Worm (Caenorhabditis elegans) whole organism, midembryonic: ENCODE data around the gene Y105C5B.17.

ENCODE experiments used
- T22C8.4 ChIP-seq: fragments of 200-800 bp; sonication (Bioruptor generic); IDR thresholded peaks from 2 replicates; pipeline ENCODE4 v1.3.6; 2022; ENCODE audit warnings: missing genetic modification characterization, missing compliant biosample characterization
- cog-1 ChIP-seq: sonication (generic microtip); optimal IDR thresholded peaks from 2 replicates; lab custom pipeline; 2016; ENCODE audit warnings: missing genetic modification characterization, missing compliant biosample characterization
- flt-1 ChIP-seq: fragments of 200-800 bp; sonication (Bioruptor generic); IDR thresholded peaks from 2 replicates; pipeline ENCODE4 v1.3.6; 2022; ENCODE audit warnings: missing genetic modification characterization, missing compliant biosample characterization
- klf-2 ChIP-seq: fragments of 200-800 bp; sonication (Bioruptor generic); conservative IDR thresholded peaks from 2 replicates; pipeline ENCODE4 v1.3.6; 2022; ENCODE audit warnings: missing genetic modification reagents, missing genetic modification characterization, missing compliant biosample characterization
- med-1 ChIP-seq: sonication (generic microtip); optimal IDR thresholded peaks from 2 replicates; lab custom pipeline; 2017; ENCODE audit warnings: missing genetic modification characterization, mild to moderate bottlenecking, missing compliant biosample characterization, antibody characterized with exemption, missing genetic modification reagents; ENCODE audit not compliant: insufficient read depth
- ref-1 ChIP-seq: fragments of 200-800 bp; sonication (Bioruptor generic); conservative IDR thresholded peaks from 2 replicates; pipeline ENCODE4 v1.3.6; 2022; ENCODE audit warnings: missing genetic modification reagents, missing genetic modification characterization, missing compliant biosample characterization
- tab-1 ChIP-seq: fragments of 200-800 bp; sonication (Bioruptor generic); IDR thresholded peaks from 2 replicates; pipeline ENCODE4 v1.3.6; 2022; ENCODE audit warnings: missing genetic modification characterization, missing compliant biosample characterization
- ztf-23 ChIP-seq: fragments of 200-800 bp; sonication (Bioruptor generic); IDR thresholded peaks from 2 replicates; pipeline ENCODE4 v1.3.6; 2022; ENCODE audit warnings: missing genetic modification reagents, missing genetic modification characterization, missing compliant biosample characterization
- ztf-29 ChIP-seq: fragments of 200-800 bp; sonication (Bioruptor generic); IDR thresholded peaks from 2 replicates; pipeline ENCODE4 v1.3.6; 2022; ENCODE audit warnings: missing genetic modification reagents, missing genetic modification characterization, missing compliant biosample characterization

The Y105C5B.17 gene

ce11 chrIV:15962801-15963200, at the start of gene Y105C5B.17:
Gene Y105C5B.17 (plus strand): TSS chrIV:15963101.
- TF ChIP-seq T22C8.4 (GFP tag; lab: Robert Waterston, UW), result no peak
- no peak for TF ChIP-seq ref-1 (GFP tag; lab: Robert Waterston, UW)
- no peak for TF ChIP-seq ztf-29 (GFP tag; lab: Robert Waterston, UW)
- no peak for TF ChIP-seq tab-1
- no peak for TF ChIP-seq klf-2
- TF ChIP-seq ztf-23, result no peak
- TF ChIP-seq med-1 (GFP tag; lab: Kevin White, UChicago), result no peak
- TF ChIP-seq cog-1 (tag; lab: Kevin White, UChicago), result no peak
- TF ChIP-seq flt-1, result no peak

DNA sequence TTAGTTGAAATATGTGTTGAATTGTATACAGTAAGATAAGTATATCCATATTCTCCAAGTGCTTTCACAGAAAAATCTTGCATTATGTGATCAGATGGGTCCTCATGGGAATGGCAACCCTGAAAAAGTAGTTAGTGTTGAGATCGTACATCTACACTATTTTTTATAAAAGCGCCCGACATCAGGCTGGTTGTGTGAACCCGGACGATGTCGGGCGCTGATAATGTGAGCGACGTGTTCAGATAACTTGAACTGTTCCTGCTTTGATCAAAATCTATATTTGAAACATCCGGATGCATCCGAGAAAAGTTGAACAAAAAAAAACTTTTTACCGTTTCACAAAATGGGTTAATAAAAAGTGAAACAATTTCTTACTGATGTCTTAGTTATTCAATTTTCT, 47.8 kb upstream of the Y105C5B.17 start:
- TF ChIP-seq tab-1, result no peak
- TF ChIP-seq ztf-29 (GFP tag; lab: Robert Waterston, UW), result no peak
- no peak for TF ChIP-seq T22C8.4 (GFP tag; lab: Robert Waterston, UW)
- no peak for TF ChIP-seq med-1 (GFP tag; lab: Kevin White, UChicago)
- TF ChIP-seq flt-1, result no peak

ce11 chrIV:15923000-15923399, 39.9 kb upstream of the Y105C5B.17 start:
- TF ChIP-seq med-1 (GFP tag; lab: Kevin White, UChicago) (no peak), ztf-29 (GFP tag; lab: Robert Waterston, UW) (no peak), tab-1 (no peak), cog-1 (tag; lab: Kevin White, UChicago) (no peak), flt-1 (no peak), ztf-23 (no peak)

DNA sequence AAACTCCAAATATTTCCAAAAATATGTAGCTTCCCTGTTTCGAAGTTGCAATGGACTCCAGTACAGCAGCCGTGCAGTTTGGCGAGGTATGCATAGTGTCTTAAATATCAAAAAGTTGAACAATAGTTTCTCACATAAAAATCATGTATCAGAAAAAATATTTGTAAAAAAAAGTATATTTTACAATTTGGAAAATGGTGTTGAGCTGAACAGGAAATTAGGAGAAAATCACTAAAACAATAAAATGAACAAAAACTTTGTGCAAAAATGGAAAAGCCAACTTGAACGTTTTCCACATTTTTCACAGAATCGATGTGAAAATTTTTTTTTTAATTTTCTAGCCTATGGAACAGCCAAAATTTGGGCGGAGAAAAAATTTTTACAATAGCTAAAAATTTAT, 36.2 kb upstream of the Y105C5B.17 start, which contains the start of gene Y105C5B.8:
Gene Y105C5B.8, minus strand, starts transcription at position 101 of the 400 bp plus-strand sequence.
- TF ChIP-seq flt-1 (no peak), med-1 (GFP tag; lab: Kevin White, UChicago) (no peak), tab-1 (no peak), ref-1 (GFP tag; lab: Robert Waterston, UW) (no peak), T22C8.4 (GFP tag; lab: Robert Waterston, UW) (no peak), ztf-29 (GFP tag; lab: Robert Waterston, UW) (no peak), cog-1 (tag; lab: Kevin White, UChicago) (no peak), ztf-23 (no peak), klf-2 (no peak)

DNA sequence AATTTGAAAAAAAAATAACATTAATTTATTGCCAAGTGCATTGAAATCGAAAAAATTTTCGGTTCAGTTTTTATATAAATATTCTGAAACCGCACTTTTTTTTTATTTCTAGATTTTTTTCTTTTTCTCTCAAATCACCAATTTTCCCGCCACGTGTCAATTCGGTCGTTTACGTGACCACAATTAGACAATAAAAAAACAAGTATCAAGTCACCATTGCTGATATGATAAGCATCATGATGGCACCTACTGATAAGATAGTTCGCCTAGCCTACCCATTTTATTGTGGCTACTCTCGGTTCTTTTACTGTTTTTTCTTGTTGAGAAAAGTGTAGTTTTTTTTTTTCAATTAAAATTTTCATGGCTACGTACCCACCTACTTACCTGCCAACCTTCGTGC, 33.1 kb upstream of the Y105C5B.17 start:
- no peak for TF ChIP-seq med-1 (GFP tag; lab: Kevin White, UChicago)

DNA sequence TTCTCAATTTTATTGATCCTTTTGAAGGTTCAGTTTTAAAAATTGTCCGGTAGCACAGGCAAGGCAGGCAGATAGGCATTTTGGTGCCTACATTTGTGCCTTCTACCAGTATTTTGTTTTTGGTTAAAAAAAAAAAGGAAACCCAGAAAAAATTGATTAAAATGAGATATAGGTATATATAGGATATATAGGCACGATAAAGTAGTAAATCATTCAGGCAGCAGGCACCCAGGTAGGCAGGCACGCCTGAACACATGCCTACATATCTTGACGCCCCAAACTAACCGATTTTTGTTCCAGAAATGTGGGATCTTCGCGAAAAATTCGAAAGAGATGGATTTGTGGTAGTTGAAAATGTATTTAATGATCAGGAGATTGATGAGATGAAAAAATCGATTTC, 32.6 kb upstream of the Y105C5B.17 start, which contains the start of gene Y105C5B.9:
Gene Y105C5B.9, plus strand, starts transcription at position 301 of the 400 bp plus-strand sequence.
- TF ChIP-seq cog-1 (tag; lab: Kevin White, UChicago), result no peak
- no peak for TF ChIP-seq ztf-29 (GFP tag; lab: Robert Waterston, UW)
- TF ChIP-seq tab-1, result no peak
- TF ChIP-seq med-1 (GFP tag; lab: Kevin White, UChicago), result no peak
- no peak for TF ChIP-seq flt-1

DNA sequence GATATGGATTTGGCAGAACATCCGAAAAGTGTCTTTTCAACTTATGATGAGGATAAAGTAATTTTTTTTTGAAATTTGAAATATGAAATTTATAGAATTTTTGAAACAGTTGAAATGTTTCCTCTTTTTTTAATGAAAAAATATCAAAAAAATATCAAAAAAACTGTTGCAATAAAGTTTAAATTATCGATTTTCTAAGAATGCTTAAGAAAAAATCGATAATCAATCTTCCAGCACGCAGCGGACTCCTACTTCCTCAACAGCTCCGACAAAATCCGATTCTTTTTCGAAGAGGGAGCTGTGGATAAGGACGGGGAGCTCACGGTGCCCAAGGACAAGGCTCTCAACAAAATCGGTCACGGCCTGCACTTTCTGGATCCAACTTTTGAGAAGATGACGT, 32.2 kb upstream of the Y105C5B.17 start:
- TF ChIP-seq T22C8.4 (GFP tag; lab: Robert Waterston, UW) (peak; percentile 65), ztf-29 (GFP tag; lab: Robert Waterston, UW) (no peak), klf-2 (no peak)

DNA sequence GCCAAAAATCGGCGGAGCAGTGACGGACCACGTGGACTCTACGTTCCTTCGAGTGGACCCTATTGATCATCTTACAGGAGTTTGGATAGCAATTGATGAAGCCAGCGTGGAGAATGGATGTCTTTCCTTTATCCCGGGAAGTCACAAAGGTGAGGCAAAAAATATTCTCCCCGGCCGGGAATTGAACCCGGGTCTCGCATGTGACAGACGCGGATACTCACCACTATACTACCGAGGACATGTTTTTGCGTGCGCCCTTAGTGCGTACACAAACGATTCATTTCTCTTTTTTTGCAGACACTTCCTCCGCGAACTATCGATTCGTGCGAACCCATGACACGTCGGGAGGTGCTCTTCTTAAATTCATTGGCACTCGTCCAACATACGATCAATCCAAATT, 31.7 kb upstream of the Y105C5B.17 start:
- TF ChIP-seq T22C8.4 (GFP tag; lab: Robert Waterston, UW) (no peak), ztf-29 (GFP tag; lab: Robert Waterston, UW) (0 out of 2 replicates have a peak, but pooled peaks have one; percentile 43), tab-1 (0 out of 2 replicates have a peak, but pooled peaks have one; percentile 25), ztf-23 (peak; percentile 75), klf-2 (0 out of 2 replicates have a peak, but pooled peaks have one; percentile 52), med-1 (GFP tag; lab: Kevin White, UChicago) (no peak), cog-1 (tag; lab: Kevin White, UChicago) (no peak), flt-1 (peak; percentile 77), ref-1 (GFP tag; lab: Robert Waterston, UW) (0 out of 2 replicates have a peak, but pooled peaks have one; percentile 49)

- TF ChIP-seq med-1 (GFP tag; lab: Kevin White, UChicago) (no peak), tab-1 (peak; percentile 78), ref-1 (GFP tag; lab: Robert Waterston, UW) (0 out of 2 replicates have a peak, but pooled peaks have one; percentile 20), T22C8.4 (GFP tag; lab: Robert Waterston, UW) (no peak), cog-1 (tag; lab: Kevin White, UChicago) (peak; percentile 28), klf-2 (no peak), ztf-29 (GFP tag; lab: Robert Waterston, UW) (0 out of 2 replicates have a peak, but pooled peaks have one; percentile 36), flt-1 (no peak), ztf-23 (peak; percentile 76)
These were observed 31.1 kb upstream of the Y105C5B.17 start for ce11 chrIV:15931833-15932232.

DNA sequence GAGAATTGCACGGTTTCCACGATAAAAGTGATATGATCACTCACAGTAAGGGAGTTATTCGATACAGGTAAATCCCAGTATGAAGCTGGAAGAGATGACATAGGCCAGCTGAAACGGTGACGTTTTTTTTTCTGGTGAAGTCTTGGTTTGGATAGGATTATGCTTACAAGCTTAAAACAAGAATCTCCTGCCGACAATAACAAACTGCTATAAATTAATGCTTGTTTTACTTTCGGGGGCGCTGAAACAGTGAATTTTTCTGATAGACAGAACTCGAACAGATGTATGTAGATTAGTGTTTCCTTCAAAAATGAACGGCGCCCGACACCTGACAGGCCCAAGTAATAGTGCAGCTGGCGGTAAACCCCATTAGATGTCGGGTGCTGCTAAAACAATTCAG, 29.1 kb upstream of the Y105C5B.17 start, which contains the start of gene srv-16:
Gene srv-16, minus strand, starts transcription at position 101 of the 400 bp plus-strand sequence.
- TF ChIP-seq klf-2 (no peak), flt-1 (no peak), tab-1 (no peak), ztf-23 (no peak), ref-1 (GFP tag; lab: Robert Waterston, UW) (no peak), med-1 (GFP tag; lab: Kevin White, UChicago) (no peak), ztf-29 (GFP tag; lab: Robert Waterston, UW) (no peak), T22C8.4 (GFP tag; lab: Robert Waterston, UW) (no peak), cog-1 (tag; lab: Kevin White, UChicago) (no peak)
